Worm (Caenorhabditis elegans) whole organism, L1 larva: ENCODE measurements around the gene ntl-9.
A peak's percentile ranks its signal among the peaks of the same experiment; 100 is the strongest.

Experiments used
- C04F5.9 ChIP-seq: sonication (generic microtip); optimal IDR thresholded peaks from 2 replicates; lab custom pipeline; 2016; ENCODE audit warnings: missing genetic modification characterization, missing compliant biosample characterization
- C16A3.4 ChIP-seq: fragments of 150-350 bp; optimal IDR thresholded peaks from 2 replicates; lab custom pipeline; 2014; ENCODE audit warnings: missing biosample characterization, missing genetic modification characterization
- Y116A8C.19 ChIP-seq: sonication (generic microtip); optimal IDR thresholded peaks from 2 replicates; lab custom pipeline; 2016; ENCODE audit warnings: missing compliant biosample characterization, missing genetic modification characterization, borderline replicate concordance
- ama-1 ChIP-seq: fragments of 150-350 bp; optimal IDR thresholded peaks from 2 replicates; lab custom pipeline; 2014
- blmp-1 ChIP-seq: fragments of 150-350 bp; optimal IDR thresholded peaks from 2 replicates; lab custom pipeline; 2014; ENCODE audit warnings: missing biosample characterization, missing genetic modification characterization
- ceh-8 ChIP-seq: fragments of 200-800 bp; sonication (Bioruptor generic); optimal IDR thresholded peaks from 2 replicates; lab custom pipeline; 2018; ENCODE audit warnings: mild to moderate bottlenecking, missing genetic modification characterization, moderate library complexity, missing compliant biosample characterization
- ceh-82 ChIP-seq, 3 experiments: fragments of 150-350 bp in 1 of 3; sonication (generic microtip) in 2 of 3; optimal IDR thresholded peaks; 2 replicates each; lab custom pipeline; 2014 to 2017; ENCODE audit warnings: missing biosample characterization in 3 of 3, missing genetic modification characterization in 3 of 3
- ceh-90 ChIP-seq: sonication (generic microtip); optimal IDR thresholded peaks from 2 replicates; lab custom pipeline; 2016; ENCODE audit warnings: missing genetic modification characterization, missing compliant biosample characterization
- dpl-1 ChIP-seq, 3 experiments: fragments of 150-350 bp in 2 of 3; sonication (generic microtip) in 1 of 3; optimal IDR thresholded peaks; 2 replicates each; lab custom pipeline; 2014 to 2017; ENCODE audit warnings: missing biosample characterization in 3 of 3, missing genetic modification characterization in 3 of 3, missing genetic modification reagents in 3 of 3
- dsc-1 ChIP-seq: sonication (generic microtip); optimal IDR thresholded peaks from 2 replicates; lab custom pipeline; 2016; ENCODE audit warnings: mild to moderate bottlenecking, missing genetic modification characterization, missing compliant biosample characterization
- efl-1 ChIP-seq, 4 experiments: fragments of 150-350 bp; optimal IDR thresholded peaks in 3 of 4; peaks in 1 of 4; 1 replicate in 1 of 4; 2 replicates in 3 of 4; lab custom pipeline; 2014; ENCODE audit warnings: missing biosample characterization in 2 of 4, missing genetic modification characterization in 2 of 4, missing genetic modification reagents in 2 of 4
- elt-2 ChIP-seq: sonication (generic microtip); optimal IDR thresholded peaks from 2 replicates; lab custom pipeline; 2016; ENCODE audit warnings: missing genetic modification characterization, mild to moderate bottlenecking, inconsistent platforms, missing compliant biosample characterization, missing genetic modification reagents
- elt-3 ChIP-seq, 6 experiments: fragments of 150-350 bp in 1 of 6; sonication (generic microtip); optimal IDR thresholded peaks; 2 replicates each; lab custom pipeline; 2017 to 2018; ENCODE audit warnings: missing biosample characterization in 6 of 6, missing genetic modification characterization in 6 of 6, inconsistent platforms in 1 of 6
- fkh-10 ChIP-seq: sonication (generic microtip); optimal IDR thresholded peaks from 2 replicates; lab custom pipeline; 2017; ENCODE audit warnings: missing biosample characterization, missing genetic modification reagents, missing genetic modification characterization
- fkh-8 ChIP-seq: sonication (generic microtip); optimal IDR thresholded peaks from 2 replicates; lab custom pipeline; 2016; ENCODE audit warnings: mild to moderate bottlenecking, missing genetic modification characterization, missing compliant biosample characterization
- hlh-4 ChIP-seq: sonication (generic microtip); optimal IDR thresholded peaks from 2 replicates; lab custom pipeline; 2016; ENCODE audit warnings: mild to moderate bottlenecking, missing genetic modification characterization, missing compliant biosample characterization
- hpl-2 ChIP-seq: fragments of 150-350 bp; optimal IDR thresholded peaks from 2 replicates; lab custom pipeline; 2014; ENCODE audit warnings: missing biosample characterization, missing genetic modification reagents, missing genetic modification characterization
- irx-1 ChIP-seq: sonication (generic microtip); optimal IDR thresholded peaks from 2 replicates; lab custom pipeline; 2016; ENCODE audit warnings: missing genetic modification characterization, missing compliant biosample characterization
- isw-1 ChIP-seq: fragments of 200-800 bp; sonication (Bioruptor generic); IDR thresholded peaks from 2 replicates; pipeline ENCODE4 v1.3.6; 2022; ENCODE audit warnings: missing genetic modification characterization, missing compliant biosample characterization
- jun-1 ChIP-seq: fragments of 150-350 bp; optimal IDR thresholded peaks from 2 replicates; lab custom pipeline; 2014; ENCODE audit warnings: missing biosample characterization, missing genetic modification reagents, missing genetic modification characterization
- lin-13 ChIP-seq: fragments of 150-350 bp; optimal IDR thresholded peaks from 2 replicates; lab custom pipeline; 2014; ENCODE audit warnings: missing biosample characterization, missing genetic modification reagents, missing genetic modification characterization
- lir-3 ChIP-seq: sonication (generic microtip); optimal IDR thresholded peaks from 2 replicates; lab custom pipeline; 2016; ENCODE audit warnings: mild to moderate bottlenecking, missing genetic modification characterization, moderate library complexity, missing compliant biosample characterization; ENCODE audit not compliant: poor library complexity
- lsy-2 ChIP-seq, 2 experiments: fragments of 150-350 bp; optimal IDR thresholded peaks; 2 replicates each; lab custom pipeline; 2014; ENCODE audit warnings: missing biosample characterization in 2 of 2, missing genetic modification characterization in 2 of 2
- mdl-1 ChIP-seq, 2 experiments: fragments of 150-350 bp; optimal IDR thresholded peaks; 2 replicates each; lab custom pipeline; 2014 to 2017; ENCODE audit warnings: missing biosample characterization in 2 of 2, missing genetic modification characterization in 2 of 2, inconsistent platforms in 1 of 2
- mef-2 ChIP-seq: fragments of 150-350 bp; optimal IDR thresholded peaks from 2 replicates; lab custom pipeline; 2014; ENCODE audit warnings: missing biosample characterization, missing genetic modification characterization
- nhr-11 ChIP-seq: fragments of 150-350 bp; optimal IDR thresholded peaks from 2 replicates; lab custom pipeline; 2014; ENCODE audit warnings: missing biosample characterization, missing genetic modification characterization
- nhr-12 ChIP-seq: sonication (generic microtip); optimal IDR thresholded peaks from 2 replicates; lab custom pipeline; 2017; ENCODE audit warnings: missing biosample characterization, missing genetic modification characterization
- nhr-19 ChIP-seq: fragments of 200-800 bp; sonication (Bioruptor generic); conservative IDR thresholded peaks from 2 replicates; pipeline ENCODE4 v1.3.6; 2022; ENCODE audit warnings: missing genetic modification characterization, missing compliant biosample characterization
- nhr-20 ChIP-seq: sonication (generic microtip); optimal IDR thresholded peaks from 2 replicates; lab custom pipeline; 2016; ENCODE audit warnings: mild to moderate bottlenecking, missing genetic modification characterization, missing compliant biosample characterization
- nhr-28 ChIP-seq: fragments of 150-350 bp; optimal IDR thresholded peaks from 2 replicates; lab custom pipeline; 2014; ENCODE audit warnings: missing biosample characterization, missing genetic modification characterization
- nhr-71 ChIP-seq: sonication (generic microtip); optimal IDR thresholded peaks from 2 replicates; lab custom pipeline; 2016; ENCODE audit warnings: mild to moderate bottlenecking, missing genetic modification characterization, moderate library complexity, missing compliant biosample characterization
- nhr-77 ChIP-seq: fragments of 150-350 bp; optimal IDR thresholded peaks from 2 replicates; lab custom pipeline; 2014; ENCODE audit warnings: missing biosample characterization, missing genetic modification characterization
- nhr-90 ChIP-seq: sonication (generic microtip); optimal IDR thresholded peaks from 2 replicates; lab custom pipeline; 2016; ENCODE audit warnings: mild to moderate bottlenecking, missing genetic modification characterization, missing compliant biosample characterization; ENCODE audit not compliant: poor library complexity
- pag-3 ChIP-seq: sonication (generic microtip); optimal IDR thresholded peaks from 2 replicates; lab custom pipeline; 2017; ENCODE audit warnings: missing genetic modification characterization, mild to moderate bottlenecking, missing compliant biosample characterization, antibody characterized with exemption, borderline replicate concordance; ENCODE audit not compliant: insufficient read depth
- pax-3 ChIP-seq: fragments of 200-800 bp; sonication (Bioruptor generic); optimal IDR thresholded peaks from 2 replicates; lab custom pipeline; 2018; ENCODE audit warnings: mild to moderate bottlenecking, missing genetic modification characterization, moderate library complexity, missing compliant biosample characterization
- rnt-1 ChIP-seq: sonication (generic microtip); optimal IDR thresholded peaks from 2 replicates; lab custom pipeline; 2016; ENCODE audit warnings: mild to moderate bottlenecking, missing genetic modification characterization, moderate library complexity, missing compliant biosample characterization
- skn-1 ChIP-seq: fragments of 150-350 bp; optimal IDR thresholded peaks from 2 replicates; lab custom pipeline; 2014; ENCODE audit warnings: missing biosample characterization, missing genetic modification characterization
- snu-23 ChIP-seq: sonication (generic microtip); optimal IDR thresholded peaks from 2 replicates; lab custom pipeline; 2016; ENCODE audit warnings: missing genetic modification characterization, missing compliant biosample characterization
- sox-4 ChIP-seq: sonication (generic microtip); optimal IDR thresholded peaks from 2 replicates; lab custom pipeline; 2016; ENCODE audit warnings: missing genetic modification characterization, missing compliant biosample characterization
- sptf-1 ChIP-seq: fragments of 150-350 bp; optimal IDR thresholded peaks from 2 replicates; lab custom pipeline; 2014; ENCODE audit warnings: missing biosample characterization, missing genetic modification characterization
- swsn-7 ChIP-seq: sonication (generic microtip); optimal IDR thresholded peaks from 2 replicates; lab custom pipeline; 2016; ENCODE audit warnings: missing genetic modification characterization, missing compliant biosample characterization
- unc-130 ChIP-seq: fragments of 150-350 bp; optimal IDR thresholded peaks from 2 replicates; lab custom pipeline; 2017; ENCODE audit warnings: missing biosample characterization, missing genetic modification characterization, inconsistent platforms
- xbp-1 ChIP-seq: sonication (generic microtip); optimal IDR thresholded peaks from 2 replicates; lab custom pipeline; 2016; ENCODE audit warnings: missing genetic modification characterization, missing compliant biosample characterization
- zip-4 ChIP-seq: fragments of 200-800 bp; sonication (Bioruptor generic); optimal IDR thresholded peaks from 2 replicates; lab custom pipeline; 2018; ENCODE audit warnings: mild to moderate bottlenecking, missing genetic modification characterization, moderate library complexity, missing compliant biosample characterization
- ztf-4 ChIP-seq: fragments of 150-350 bp; optimal IDR thresholded peaks from 2 replicates; lab custom pipeline; 2014; ENCODE audit warnings: missing biosample characterization, missing genetic modification characterization

The ntl-9 gene

ce11 chrIII:4913736-4914135 is 30.6 kb upstream of the ntl-9 start:
- no peak for TF ChIP-seq ceh-8 (GFP tag; lab: Kevin White, UChicago)
- TF ChIP-seq pag-3 (tag; lab: Kevin White, UChicago), result no peak
- TF ChIP-seq zip-4 (GFP tag; lab: Kevin White, UChicago), result no peak
- no peak for TF ChIP-seq sox-4 (tag; lab: Kevin White, UChicago)

ce11 chrIII:4917077-4917476 is 27.2 kb upstream of the ntl-9 start, which contains the start of gene rars-1:
Gene rars-1, minus strand, starts transcription at chrIII:4917177.
- TF ChIP-seq zip-4 (GFP tag; lab: Kevin White, UChicago) (no peak), fkh-10 (GFP tag; lab: Kevin White, UChicago) (no peak), nhr-20 (tag; lab: Kevin White, UChicago) (no peak), ceh-90 (no peak), efl-1 (optimal IDR thresholded peaks at IDR 0.05; lab: Kevin White, UChicago) (no peak), efl-1 (GFP tag; optimal IDR thresholded peaks at IDR 0.05 in 1 of 2; lab: Kevin White, UChicago) (peak in 1 of 2 experiments; percentile 52)
- TF ChIP-seq, all 84 proteins: peak for 1

ce11 chrIII:4917960-4918712 is 26.2 kb upstream of the ntl-9 start, which contains the start of gene rpb-8:
Gene rpb-8, minus strand, starts transcription at chrIII:4918008.
- TF ChIP-seq nhr-90 (peak; percentile 17), jun-1 (no peak), lir-3 (tag; lab: Kevin White, UChicago) (peak; percentile 37), nhr-20 (tag; lab: Kevin White, UChicago) (peak; percentile 45), snu-23 (GFP tag; lab: Kevin White, UChicago) (peak; percentile 54), fkh-8 (peak; percentile 32), elt-2 (no peak), dpl-1 (GFP tag; optimal IDR thresholded peaks at IDR 0.05; lab: Kevin White, UChicago) (peak; percentile 90 to 95 (median 90)), nhr-77 (tag; lab: Kevin White, UChicago) (peak; percentile 20), rnt-1 (peak; percentile 74), C04F5.9 (no peak), irx-1 (peak; percentile 3), lin-13 (GFP tag; lab: Kevin White, UChicago) (peak; percentile 38), ceh-82 (tag; optimal IDR thresholded peaks at IDR 0.05; lab: Kevin White, UChicago) (peak in 2 of 3 experiments; percentile 28 to 71), ztf-4 (tag; lab: Kevin White, UChicago) (peak; percentile 7), elt-3 (tag; optimal IDR thresholded peaks at IDR 0.05; lab: Kevin White, UChicago) (peak in 1 of 6 experiments; percentile 23), nhr-12 (tag; lab: Kevin White, UChicago) (no peak), mdl-1 (tag; optimal IDR thresholded peaks at IDR 0.05; lab: Kevin White, UChicago) (peak in 1 of 2 experiments; percentile 20), isw-1 (GFP tag; lab: Robert Waterston, UW) (peak; percentile 2; the same call in 1 of the 2 replicates), dsc-1 (tag; lab: Kevin White, UChicago) (no peak), zip-4 (GFP tag; lab: Kevin White, UChicago) (peak; percentile 22), skn-1 (tag; lab: Kevin White, UChicago) (peak; percentile 53), mef-2 (tag; lab: Kevin White, UChicago) (no peak), pax-3 (tag; lab: Kevin White, UChicago) (no peak), swsn-7 (tag; lab: Kevin White, UChicago) (peak; percentile 29), nhr-71 (tag; lab: Kevin White, UChicago) (peak; percentile 49), sptf-1 (no peak), hpl-2 (GFP tag; lab: Kevin White, UChicago) (peak; percentile 19), hlh-4 (tag; lab: Kevin White, UChicago) (no peak), efl-1 (optimal IDR thresholded peaks at IDR 0.05; lab: Kevin White, UChicago) (peak; percentile 87 to 93), efl-1 (GFP tag; optimal IDR thresholded peaks at IDR 0.05 in 1 of 2; lab: Kevin White, UChicago) (peak; percentile 93 to 99), xbp-1 (tag; lab: Kevin White, UChicago) (peak; percentile 29), lsy-2 (tag; optimal IDR thresholded peaks at IDR 0.05; lab: Kevin White, UChicago) (peak; percentile 56 to 80), nhr-11 (tag; lab: Kevin White, UChicago) (no peak), Y116A8C.19 (tag; lab: Kevin White, UChicago) (no peak), ama-1 (lab: Kevin White, UChicago) (no peak), C16A3.4 (peak; percentile 69), unc-130 (tag; lab: Kevin White, UChicago) (peak; percentile 26), nhr-28 (tag; lab: Kevin White, UChicago) (no peak), blmp-1 (tag; lab: Kevin White, UChicago) (peak; percentile 77), ceh-90 (peak; percentile 27), nhr-19 (GFP tag; lab: Robert Waterston, UW) (peak; percentile 35)
